Worm (Caenorhabditis elegans): ENCODE results near the gene Y39A3A.3.
"Not testable (repeated sequence)": the region's sequence is repeated elsewhere in the genome, so short reads cannot be mapped to it uniquely, and the experiment has no call there.

Gene Y39A3A.3

DNA sequence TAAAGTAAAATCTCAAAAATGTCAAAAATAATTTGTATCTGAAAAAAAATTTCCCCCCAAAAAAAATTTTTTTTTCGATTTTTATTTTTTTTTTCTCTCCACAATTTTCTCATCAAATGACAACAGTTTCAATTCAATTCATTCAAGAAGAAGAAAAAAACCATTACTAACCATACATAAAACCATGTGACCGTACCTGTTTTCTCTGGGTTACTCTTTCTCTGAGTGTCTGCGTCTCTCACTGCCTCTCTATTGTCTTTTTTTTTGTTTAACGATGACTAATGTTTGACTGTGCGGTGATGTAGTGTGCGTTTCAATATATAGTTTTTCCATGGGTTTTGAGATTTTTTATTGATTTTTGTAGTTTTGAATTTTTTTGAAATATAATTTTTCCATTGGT, 22.5 kb upstream of the Y39A3A.3 start (continued):
- TF ChIP-seq madf-10 (tag; optimal IDR thresholded peaks at IDR 0.05) = no peak
- peak; percentile 68 for TF ChIP-seq attf-5 (GFP tag; optimal IDR thresholded peaks at IDR 0.05)
- peak; percentile 82 for TF ChIP-seq lin-40 (tag; optimal IDR thresholded peaks at IDR 0.05)
- peak; percentile 12 for TF ChIP-seq F22D6.2 (tag; optimal IDR thresholded peaks at IDR 0.05)
- no peak for TF ChIP-seq egl-18 (GFP tag; IDR thresholded peaks at IDR 0.05)
- TF ChIP-seq tlf-1 (GFP tag; optimal IDR thresholded peaks at IDR 0.05) = peak; percentile 18
- TF ChIP-seq nfyb-1 (GFP tag; IDR thresholded peaks at IDR 0.05) = 0 out of 2 replicates have a peak, but pooled peaks have one; percentile 17
- no peak for TF ChIP-seq F23B12.7 (tag; optimal IDR thresholded peaks at IDR 0.05; ENCODE audit: insufficient read depth)

ce11 chrIII:2089453-2089852, 21.3 kb upstream of the Y39A3A.3 start:
- TF ChIP-seq efl-1 (GFP tag; optimal IDR thresholded peaks at IDR 0.05) (no peak), zfh-2 (GFP tag; conservative IDR thresholded peaks at IDR 0.05) (peak; percentile 52), mcd-1 (GFP tag; IDR thresholded peaks at IDR 0.05) (0 out of 2 replicates have a peak, but pooled peaks have one; percentile 12), ets-4 (GFP tag; optimal IDR thresholded peaks at IDR 0.05) (no peak), ztf-22 (GFP tag; optimal IDR thresholded peaks at IDR 0.05) (no peak), nhr-90 (tag; optimal IDR thresholded peaks at IDR 0.05) (no peak), ceh-79 (tag; optimal IDR thresholded peaks at IDR 0.05) (no peak), hmg-1.2 (GFP tag; IDR thresholded peaks at IDR 0.05) (peak; percentile 87), dox-1 (GFP tag; IDR thresholded peaks at IDR 0.05) (no peak), B0019.2 (GFP tag; conservative IDR thresholded peaks at IDR 0.05) (no peak), cebp-1 (GFP tag; IDR thresholded peaks at IDR 0.05) (no peak), cebp-1 (tag; optimal IDR thresholded peaks at IDR 0.05) (peak; percentile 24), nhr-80 (tag; optimal IDR thresholded peaks at IDR 0.05) (peak; percentile 3), nhr-27 (tag; optimal IDR thresholded peaks at IDR 0.05) (no peak)

DNA sequence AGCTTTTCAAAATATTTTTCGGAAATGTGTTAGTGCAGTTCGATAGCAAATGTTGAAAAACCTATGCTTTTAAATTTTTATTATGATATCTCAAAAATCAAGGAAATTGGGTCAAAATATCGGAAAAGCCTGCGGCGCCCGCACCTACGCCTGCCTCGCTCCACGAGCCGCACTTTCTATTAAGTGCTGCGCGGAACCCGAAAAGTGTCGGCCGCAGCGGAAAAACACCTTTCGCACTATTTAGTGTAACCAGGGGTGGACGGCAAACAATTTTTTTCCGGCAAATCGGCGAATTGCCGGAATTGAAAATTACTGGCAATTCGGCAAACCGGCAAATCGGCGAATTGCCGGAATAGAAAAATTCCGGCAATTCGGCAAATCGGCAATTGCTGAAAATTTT, 16.7 kb upstream of the Y39A3A.3 start:
- TF ChIP-seq nhr-80 (tag; optimal IDR thresholded peaks at IDR 0.05) (no peak), hmg-1.2 (GFP tag; IDR thresholded peaks at IDR 0.05) (0 out of 2 replicates have a peak, but pooled peaks have one; percentile 7), C17E4.6 (GFP tag; IDR thresholded peaks at IDR 0.05) (no peak), hlh-12 (tag; optimal IDR thresholded peaks at IDR 0.05) (no peak), ceh-27 (GFP tag; optimal IDR thresholded peaks at IDR 0.05) (no peak), snpc-4 (GFP tag; optimal IDR thresholded peaks at IDR 0.05) (peak; percentile 12), snpc-4 (tag; optimal IDR thresholded peaks at IDR 0.05) (peak in 2 of 4 experiments; percentile 60 to 86), unc-62 (GFP tag; optimal IDR thresholded peaks at IDR 0.05) (no peak), dpff-1 (tag; optimal IDR thresholded peaks at IDR 0.05) (no peak), lsl-1 (GFP tag; optimal IDR thresholded peaks at IDR 0.05) (no peak), F10E7.11 (tag; optimal IDR thresholded peaks at IDR 0.05) (no peak), snpc-1.1 (tag; optimal IDR thresholded peaks at IDR 0.05; ENCODE audit: insufficient read depth) (peak; percentile 49), ztf-3 (GFP tag; optimal IDR thresholded peaks at IDR 0.05) (no peak), ceh-79 (tag; optimal IDR thresholded peaks at IDR 0.05) (no peak)

DNA sequence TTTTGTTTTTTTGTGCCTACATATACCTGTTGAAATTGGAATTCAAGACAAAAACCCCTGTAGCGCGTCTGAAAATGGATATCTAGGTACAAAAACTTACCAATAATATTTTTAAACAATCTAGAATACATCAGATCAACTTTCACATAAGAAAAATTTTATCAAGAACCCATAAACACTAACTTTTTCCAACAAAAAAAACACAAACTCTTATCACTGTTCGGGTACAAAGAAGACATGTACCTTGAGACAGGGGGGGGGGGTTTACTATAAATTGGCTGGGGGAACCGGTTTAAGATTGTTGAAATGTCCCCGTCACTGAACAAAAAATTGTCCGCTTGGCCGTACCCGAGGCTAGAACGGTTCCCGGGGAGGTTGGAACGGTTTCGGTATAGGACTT, 14.4 kb upstream of the Y39A3A.3 start, which contains the start of gene cpt-3:
Gene cpt-3, plus strand, starts transcription at position 301 of the 400 bp plus-strand sequence.
- TF ChIP-seq akir-1 (GFP tag; optimal IDR thresholded peaks at IDR 0.05); nfyb-1 (GFP tag; IDR thresholded peaks at IDR 0.05); hrde-1 (tag; optimal IDR thresholded peaks at IDR 0.05; ENCODE audit: borderline replicate concordance): not testable (repeated sequence)
